Worm (Caenorhabditis elegans) whole organism, young adult: ENCODE data around the gene flp-15.

Experiments
- Y53F4B.3 ChIP-seq: fragments of 200-800 bp; sonication (Bioruptor generic); IDR thresholded peaks from 2 replicates; pipeline ENCODE4 v1.3.6; 2022; ENCODE audit warnings: missing genetic modification reagents, missing genetic modification characterization, missing compliant biosample characterization
- ama-1 ChIP-seq, 3 experiments: fragments of 150-350 bp in 1 of 3; sonication (generic microtip) in 2 of 3; optimal IDR thresholded peaks; 2 replicates each; lab custom pipeline; 2014 to 2018; ENCODE audit warnings: missing biosample characterization in 2 of 3, missing genetic modification characterization in 2 of 3, missing genetic modification reagents in 2 of 3

- TF ChIP-seq ama-1 (optimal IDR thresholded peaks at IDR 0.05; lab: Kevin White, UChicago) (no peak), ama-1 (GFP tag; optimal IDR thresholded peaks at IDR 0.05; lab: Kevin White, UChicago) (no peak), Y53F4B.3 (no peak)
These were observed 25.5 kb upstream of the flp-15 start for ce11 chrIII:13693187-13693586.
